Worm (Caenorhabditis elegans) whole organism, L2 larva: ENCODE data around the gene div-1.

Experiments used
- C34F6.9 ChIP-seq: fragments of 150-350 bp; optimal IDR thresholded peaks from 2 replicates; lab custom pipeline; 2014; ENCODE audit warnings: missing biosample characterization, missing genetic modification characterization
- F13H6.1 ChIP-seq: sonication (generic microtip); optimal IDR thresholded peaks from 2 replicates; lab custom pipeline; 2016; ENCODE audit warnings: missing genetic modification characterization, missing compliant biosample characterization
- Y55F3AM.14 ChIP-seq: fragments of 200-800 bp; sonication (Bioruptor generic); optimal IDR thresholded peaks from 2 replicates; lab custom pipeline; 2018; ENCODE audit warnings: mild to moderate bottlenecking, missing genetic modification characterization, missing compliant biosample characterization
- ZK546.5 ChIP-seq: sonication (generic microtip); optimal IDR thresholded peaks from 2 replicates; lab custom pipeline; 2017; ENCODE audit warnings: missing biosample characterization, missing genetic modification characterization
- aly-2 ChIP-seq: fragments of 150-350 bp; optimal IDR thresholded peaks from 2 replicates; lab custom pipeline; 2014; ENCODE audit warnings: missing biosample characterization, missing genetic modification characterization
- ama-1 ChIP-seq: fragments of 150-350 bp; optimal IDR thresholded peaks from 2 replicates; lab custom pipeline; 2018; ENCODE audit warnings: inconsistent platforms
- blmp-1 ChIP-seq: sonication (generic microtip); optimal IDR thresholded peaks from 2 replicates; lab custom pipeline; 2017; ENCODE audit warnings: missing genetic modification characterization, mild to moderate bottlenecking, missing compliant biosample characterization, antibody characterized with exemption, moderate library complexity; ENCODE audit not compliant: insufficient read depth
- ceh-82 ChIP-seq: fragments of 150-350 bp; optimal IDR thresholded peaks from 2 replicates; lab custom pipeline; 2014; ENCODE audit warnings: missing biosample characterization, missing genetic modification characterization
- crh-2 ChIP-seq: sonication (generic microtip); optimal IDR thresholded peaks from 2 replicates; lab custom pipeline; 2017; ENCODE audit warnings: missing biosample characterization, missing genetic modification characterization
- dmd-4 ChIP-seq: sonication (generic microtip); optimal IDR thresholded peaks from 2 replicates; lab custom pipeline; 2017; ENCODE audit warnings: missing biosample characterization, missing genetic modification characterization
- egl-27 ChIP-seq: sonication (generic microtip); optimal IDR thresholded peaks from 3 replicates; lab custom pipeline; 2017; ENCODE audit warnings: missing biosample characterization, missing genetic modification reagents, missing genetic modification characterization
- elt-1 ChIP-seq: fragments of 150-350 bp; optimal IDR thresholded peaks from 2 replicates; lab custom pipeline; 2014; ENCODE audit warnings: missing biosample characterization, missing genetic modification characterization
- elt-3 ChIP-seq: sonication (generic microtip); optimal IDR thresholded peaks from 2 replicates; lab custom pipeline; 2017; ENCODE audit warnings: missing biosample characterization, missing genetic modification characterization
- fos-1 ChIP-seq: fragments of 150-350 bp; optimal IDR thresholded peaks from 2 replicates; lab custom pipeline; 2014; ENCODE audit warnings: missing biosample characterization, missing genetic modification characterization
- gmeb-1 ChIP-seq: fragments of 150-350 bp; optimal IDR thresholded peaks from 2 replicates; lab custom pipeline; 2014; ENCODE audit warnings: missing biosample characterization, missing genetic modification characterization
- lin-11 ChIP-seq: fragments of 150-350 bp; sonication (generic microtip); optimal IDR thresholded peaks from 2 replicates; lab custom pipeline; 2014; ENCODE audit warnings: missing biosample characterization, missing genetic modification characterization, inconsistent platforms, mixed read lengths
- lin-13 ChIP-seq: fragments of 150-350 bp; optimal IDR thresholded peaks from 2 replicates; lab custom pipeline; 2014; ENCODE audit warnings: missing biosample characterization, missing genetic modification reagents, missing genetic modification characterization
- lin-39 ChIP-seq: fragments of 150-350 bp; optimal IDR thresholded peaks from 2 replicates; lab custom pipeline; 2014; ENCODE audit warnings: missing biosample characterization, missing genetic modification reagents, missing genetic modification characterization
- lsy-2 ChIP-seq, 2 experiments: fragments of 150-350 bp in 1 of 2; sonication (generic microtip) in 1 of 2; optimal IDR thresholded peaks; 2 replicates each; lab custom pipeline; 2014 to 2017; ENCODE audit warnings: missing biosample characterization in 2 of 2, missing genetic modification characterization in 2 of 2
- mab-5 ChIP-seq: fragments of 150-350 bp; optimal IDR thresholded peaks from 2 replicates; lab custom pipeline; 2014; ENCODE audit warnings: missing biosample characterization, missing genetic modification characterization
- mbf-1 ChIP-seq: sonication (generic microtip); optimal IDR thresholded peaks from 2 replicates; lab custom pipeline; 2017; ENCODE audit warnings: missing biosample characterization, missing genetic modification characterization
- mdl-1 ChIP-seq, 2 experiments: fragments of 150-350 bp in 1 of 2; sonication (generic microtip) in 1 of 2; optimal IDR thresholded peaks; 2 replicates each; lab custom pipeline; 2017; ENCODE audit warnings: missing biosample characterization in 2 of 2, missing genetic modification characterization in 2 of 2
- nhr-129 ChIP-seq: fragments of 150-350 bp; optimal IDR thresholded peaks from 2 replicates; lab custom pipeline; 2014; ENCODE audit warnings: missing biosample characterization, missing genetic modification characterization
- nhr-23 ChIP-seq: fragments of 150-350 bp; optimal IDR thresholded peaks from 2 replicates; lab custom pipeline; 2014; ENCODE audit warnings: missing biosample characterization, missing genetic modification reagents, missing genetic modification characterization
- nhr-237 ChIP-seq: fragments of 150-350 bp; optimal IDR thresholded peaks from 2 replicates; lab custom pipeline; 2014; ENCODE audit warnings: missing biosample characterization, missing genetic modification characterization
- nhr-25 ChIP-seq: fragments of 150-350 bp; sonication (generic microtip); optimal IDR thresholded peaks from 3 replicates; lab custom pipeline; 2014; ENCODE audit warnings: missing biosample characterization, missing genetic modification characterization
- nhr-6 ChIP-seq: fragments of 150-350 bp; optimal IDR thresholded peaks from 2 replicates; lab custom pipeline; 2014; ENCODE audit warnings: missing biosample characterization, missing genetic modification characterization
- sem-4 ChIP-seq: fragments of 150-350 bp; optimal IDR thresholded peaks from 2 replicates; lab custom pipeline; 2014; ENCODE audit warnings: missing biosample characterization, missing genetic modification reagents, missing genetic modification characterization
- sma-3 ChIP-seq: sonication (generic microtip); optimal IDR thresholded peaks from 2 replicates; lab custom pipeline; 2016; ENCODE audit warnings: missing genetic modification reagents, missing genetic modification characterization, missing compliant biosample characterization
- sma-9 ChIP-seq, 2 experiments: fragments of 150-350 bp in 1 of 2; sonication (generic microtip) in 1 of 2; optimal IDR thresholded peaks; 2 replicates each; lab custom pipeline; 2014 to 2016; ENCODE audit warnings: missing genetic modification characterization in 2 of 2, mild to moderate bottlenecking in 1 of 2, missing biosample characterization in 1 of 2, missing compliant biosample characterization in 1 of 2, missing genetic modification reagents in 1 of 2, moderate library complexity in 1 of 2
- unc-39 ChIP-seq: fragments of 150-350 bp; optimal IDR thresholded peaks from 2 replicates; lab custom pipeline; 2014; ENCODE audit warnings: missing biosample characterization, missing genetic modification characterization
- unc-55 ChIP-seq: fragments of 150-350 bp; sonication (generic microtip); optimal IDR thresholded peaks from 3 replicates; lab custom pipeline; 2014; ENCODE audit warnings: missing biosample characterization, missing genetic modification reagents, missing genetic modification characterization
- unc-62 ChIP-seq: fragments of 150-350 bp; optimal IDR thresholded peaks from 2 replicates; lab custom pipeline; 2014; ENCODE audit warnings: missing biosample characterization, missing genetic modification reagents, missing genetic modification characterization
- zag-1 ChIP-seq: fragments of 150-350 bp; optimal IDR thresholded peaks from 2 replicates; lab custom pipeline; 2014; ENCODE audit warnings: missing biosample characterization, missing genetic modification characterization
- ztf-11 ChIP-seq: sonication (generic microtip); optimal IDR thresholded peaks from 2 replicates; lab custom pipeline; 2017; ENCODE audit warnings: missing biosample characterization, missing genetic modification characterization
- ztf-4 ChIP-seq: fragments of 150-350 bp; optimal IDR thresholded peaks from 2 replicates; lab custom pipeline; 2014; ENCODE audit warnings: missing biosample characterization, missing genetic modification characterization

The div-1 gene

DNA sequence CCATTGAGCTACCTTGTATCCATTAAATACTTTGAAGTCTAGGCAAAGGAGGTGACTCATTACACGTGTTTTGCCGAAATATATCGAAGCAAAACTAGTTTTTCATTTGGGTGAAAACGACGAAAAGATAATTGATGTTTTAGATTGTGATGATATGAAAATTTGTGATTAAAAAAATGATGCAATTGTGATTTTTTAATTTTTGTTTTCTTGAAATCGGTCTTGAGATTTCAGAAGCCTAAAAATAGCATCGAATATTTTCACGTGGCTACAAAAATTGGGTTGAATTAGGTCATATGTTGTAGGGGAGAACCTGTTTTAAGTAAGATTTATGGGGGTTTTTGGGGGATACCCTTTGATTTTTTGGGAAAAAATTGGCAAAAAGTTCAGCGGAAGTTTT lies 42.2 kb upstream of the div-1 start:
- TF ChIP-seq nhr-129 (peak; percentile 77), sma-9 (GFP tag; optimal IDR thresholded peaks at IDR 0.05; lab: Kevin White, UChicago) (peak; percentile 48), sma-9 (tag; optimal IDR thresholded peaks at IDR 0.05; lab: Kevin White, UChicago) (no peak), fos-1 (tag; lab: Kevin White, UChicago) (peak; percentile 63), nhr-237 (tag; lab: Kevin White, UChicago) (no peak), aly-2 (tag; lab: Kevin White, UChicago) (no peak), crh-2 (peak; percentile 22), lsy-2 (tag; optimal IDR thresholded peaks at IDR 0.05; lab: Kevin White, UChicago) (peak in 1 of 2 experiments; percentile 5), sma-3 (GFP tag; lab: Kevin White, UChicago) (peak; percentile 25), nhr-25 (peak; percentile 77), blmp-1 (tag; lab: Kevin White, UChicago) (peak; percentile 19), C34F6.9 (tag; lab: Kevin White, UChicago) (no peak)
- TF ChIP-seq, all 48 proteins: peak for 8

DNA sequence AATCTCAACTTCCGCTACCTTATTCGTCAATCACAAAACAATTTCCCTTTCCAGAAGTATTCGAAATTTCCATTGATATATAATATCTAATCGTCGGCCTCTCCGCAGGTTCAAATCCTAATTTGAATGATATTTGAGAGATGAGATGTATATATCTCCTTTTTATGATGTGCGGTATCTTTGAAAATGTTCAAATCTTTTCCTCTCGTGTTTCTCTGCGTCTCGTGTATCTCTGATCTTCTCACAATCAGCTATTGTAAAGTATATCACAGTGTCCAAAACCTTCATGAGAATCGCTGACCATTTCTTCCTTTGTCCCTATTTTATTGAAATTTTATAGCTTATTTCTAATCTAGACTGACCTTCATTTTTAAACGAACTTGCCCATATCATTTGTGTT lies 41.4 kb upstream of the div-1 start:
- TF ChIP-seq elt-1 (tag; lab: Kevin White, UChicago) (no peak), sma-9 (GFP tag; optimal IDR thresholded peaks at IDR 0.05; lab: Kevin White, UChicago) (peak; percentile 9), sma-9 (tag; optimal IDR thresholded peaks at IDR 0.05; lab: Kevin White, UChicago) (no peak)

DNA sequence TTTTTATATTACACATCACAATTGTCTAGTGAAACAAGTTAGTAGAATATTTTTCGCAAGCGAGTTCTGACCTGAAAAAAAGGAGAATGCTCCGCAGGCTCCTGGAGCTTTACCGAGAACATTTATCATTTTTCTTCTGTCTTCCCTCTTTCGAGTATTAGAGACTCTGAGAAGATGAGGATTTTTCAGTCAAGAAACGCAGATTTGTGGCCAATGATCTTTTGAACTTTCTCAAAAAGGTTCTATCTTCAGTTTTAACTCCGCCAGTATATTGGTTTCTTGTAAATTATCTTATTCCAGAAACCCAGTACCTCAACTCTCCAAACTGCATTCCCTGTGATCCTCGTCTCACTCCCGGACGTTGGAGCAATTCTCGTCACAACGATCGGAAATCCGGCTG lies 37.3 kb upstream of the div-1 start, which contains the start of gene K10G9.2:
Gene K10G9.2, plus strand, starts transcription at position 301 of the 400 bp plus-strand sequence.
- TF ChIP-seq mbf-1 (tag; lab: Kevin White, UChicago) = no peak
- TF ChIP-seq unc-39 = no peak
- TF ChIP-seq Y55F3AM.14 (GFP tag; lab: Kevin White, UChicago) = no peak
- TF ChIP-seq ztf-11 (tag; lab: Kevin White, UChicago) = no peak
- TF ChIP-seq ama-1 (lab: Kevin White, UChicago) = no peak
- TF ChIP-seq aly-2 (tag; lab: Kevin White, UChicago) = no peak
- TF ChIP-seq dmd-4 (tag; lab: Kevin White, UChicago) = no peak
- no peak for TF ChIP-seq mdl-1 (tag; optimal IDR thresholded peaks at IDR 0.05; lab: Kevin White, UChicago)
- no peak for TF ChIP-seq egl-27 (tag; lab: Kevin White, UChicago)
- no peak for TF ChIP-seq nhr-23
- TF ChIP-seq unc-55 = no peak

DNA sequence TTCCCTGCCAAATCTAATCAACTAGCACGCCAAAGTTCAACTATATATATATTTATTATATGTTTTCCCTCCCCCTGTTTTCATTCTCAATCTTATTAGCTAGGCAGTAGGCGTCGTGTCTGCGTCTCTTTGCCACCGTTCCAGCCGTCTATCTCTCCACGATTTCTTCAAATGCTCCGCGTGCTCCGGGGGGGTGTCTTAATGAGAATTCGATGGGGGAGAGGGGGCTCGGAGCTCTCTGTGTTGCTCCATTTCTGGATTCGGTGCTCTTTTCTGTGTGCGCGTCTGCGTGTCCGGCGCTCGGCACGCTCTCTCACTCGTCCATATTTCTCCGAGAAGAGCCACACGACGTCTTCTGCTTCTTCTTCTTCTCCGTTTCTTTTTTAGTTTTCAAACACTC lies 35.9 kb upstream of the div-1 start:
- TF ChIP-seq unc-62 (GFP tag; lab: Kevin White, UChicago) (no peak), blmp-1 (tag; lab: Kevin White, UChicago) (no peak), Y55F3AM.14 (GFP tag; lab: Kevin White, UChicago) (peak; percentile 54), nhr-6 (tag; lab: Kevin White, UChicago) (peak; percentile 33), zag-1 (tag; lab: Kevin White, UChicago) (peak; percentile 90), ama-1 (lab: Kevin White, UChicago) (no peak), lin-39 (tag; lab: Kevin White, UChicago) (no peak), ZK546.5 (no peak), ztf-4 (peak; percentile 15), lin-11 (peak; percentile 65), mdl-1 (tag; optimal IDR thresholded peaks at IDR 0.05; lab: Kevin White, UChicago) (peak; percentile 61 to 92), sem-4 (tag; lab: Kevin White, UChicago) (peak; percentile 56), sma-9 (GFP tag; optimal IDR thresholded peaks at IDR 0.05; lab: Kevin White, UChicago) (peak; percentile 48), sma-9 (tag; optimal IDR thresholded peaks at IDR 0.05; lab: Kevin White, UChicago) (no peak), mab-5 (tag; lab: Kevin White, UChicago) (peak; percentile 66), lsy-2 (tag; optimal IDR thresholded peaks at IDR 0.05; lab: Kevin White, UChicago) (peak in 1 of 2 experiments; percentile 71), lin-13 (GFP tag; lab: Kevin White, UChicago) (peak; percentile 73), gmeb-1 (tag; lab: Kevin White, UChicago) (no peak), unc-55 (peak; percentile 75), C34F6.9 (tag; lab: Kevin White, UChicago) (peak; percentile 77), F13H6.1 (tag; lab: Kevin White, UChicago) (peak; percentile 69), ceh-82 (tag; lab: Kevin White, UChicago) (peak; percentile 22), nhr-129 (peak; percentile 17), egl-27 (tag; lab: Kevin White, UChicago) (peak; percentile 72), elt-3 (no peak), crh-2 (peak; percentile 57)
